Fruit fly (Drosophila melanogaster) whole organism, embryonic: ENCODE results near the gene MED18.
A peak's percentile ranks its signal among the peaks of the same experiment; 100 is the strongest.

ENCODE experiments used
- ATbp ChIP-seq: fragments of 200-800 bp; sonication (Bioruptor generic); optimal IDR thresholded peaks from 2 replicates; lab custom pipeline; 2017; ENCODE audit warnings: missing biosample characterization, mild to moderate bottlenecking, missing genetic modification characterization, missing genetic modification reagents
- BEAF-32 ChIP-seq: fragments of 200-800 bp; sonication (Bioruptor generic); optimal IDR thresholded peaks from 3 replicates; lab custom pipeline; 2017; ENCODE audit warnings: missing biosample characterization, missing genetic modification characterization, mild to moderate bottlenecking, moderate library complexity, missing genetic modification reagents
- Blimp-1 ChIP-seq: fragments of 200-800 bp; sonication (Bioruptor generic); optimal IDR thresholded peaks from 3 replicates; lab custom pipeline; 2018; ENCODE audit warnings: missing biosample characterization, missing genetic modification characterization, mild to moderate bottlenecking, moderate library complexity, missing genetic modification reagents
- CG14014 ChIP-seq: fragments of 200-800 bp; sonication (Bioruptor generic); IDR thresholded peaks from 2 replicates; pipeline ENCODE4 v1.3.6; 2022; ENCODE audit warnings: missing biosample characterization, missing genetic modification characterization
- CG14667 ChIP-seq: fragments of 200-800 bp; sonication (Bioruptor generic); IDR thresholded peaks from 2 replicates; pipeline ENCODE4 v1.3.6; 2022; ENCODE audit warnings: missing biosample characterization, missing genetic modification characterization
- CG14965 ChIP-seq: fragments of 200-800 bp; sonication (Bioruptor generic); optimal IDR thresholded peaks from 2 replicates; lab custom pipeline; 2016; ENCODE audit warnings: missing biosample characterization, missing genetic modification characterization, borderline replicate concordance
- CG16813 ChIP-seq: fragments of 200-800 bp; sonication (Bioruptor generic); IDR thresholded peaks from 3 replicates; pipeline ENCODE4 v1.3.6; 2022; ENCODE audit warnings: missing biosample characterization, missing genetic modification characterization; ENCODE audit not compliant: partially characterized antibody
- CG18262 ChIP-seq: fragments of 200-800 bp; optimal IDR thresholded peaks from 3 replicates; lab custom pipeline; 2019; ENCODE audit warnings: missing biosample characterization, mild to moderate bottlenecking, missing genetic modification characterization, moderate library complexity
- CG3065 ChIP-seq: fragments of 200-800 bp; sonication (Bioruptor generic); optimal IDR thresholded peaks from 2 replicates; lab custom pipeline; 2016; ENCODE audit warnings: missing biosample characterization, missing genetic modification characterization
- CG3407 ChIP-seq: fragments of 200-800 bp; sonication (Bioruptor generic); optimal IDR thresholded peaks from 2 replicates; lab custom pipeline; 2018; ENCODE audit warnings: missing biosample characterization, mild to moderate bottlenecking, missing genetic modification characterization
- CG42726 ChIP-seq: fragments of 200-800 bp; sonication (Bioruptor generic); IDR thresholded peaks from 2 replicates; pipeline ENCODE4 v1.3.6; 2022; ENCODE audit warnings: missing biosample characterization, missing genetic modification characterization; ENCODE audit not compliant: partially characterized antibody
- CG4328 ChIP-seq: fragments of 200-800 bp; sonication (Bioruptor generic); optimal IDR thresholded peaks from 3 replicates; lab custom pipeline; 2017; ENCODE audit warnings: missing biosample characterization, missing genetic modification reagents, missing genetic modification characterization
- CG6654 ChIP-seq: fragments of 200-800 bp; sonication (Bioruptor generic); optimal IDR thresholded peaks from 2 replicates; lab custom pipeline; 2017; ENCODE audit warnings: missing biosample characterization, mild to moderate bottlenecking, missing genetic modification characterization
- CG7556 ChIP-seq: fragments of 200-800 bp; sonication (Bioruptor generic); optimal IDR thresholded peaks from 2 replicates; lab custom pipeline; 2017; ENCODE audit warnings: missing biosample characterization, mild to moderate bottlenecking, missing genetic modification characterization
- CG8924 ChIP-seq: fragments of 200-800 bp; optimal IDR thresholded peaks from 3 replicates; lab custom pipeline; 2019; ENCODE audit warnings: missing biosample characterization, mild to moderate bottlenecking, missing genetic modification characterization, moderate library complexity
- CG9817 ChIP-seq: fragments of 200-800 bp; sonication (Bioruptor generic); optimal IDR thresholded peaks from 2 replicates; lab custom pipeline; 2018; ENCODE audit warnings: missing biosample characterization, mild to moderate bottlenecking, missing genetic modification characterization, moderate library complexity
- CkIIα-i1 ChIP-seq: fragments of 200-800 bp; sonication (Bioruptor generic); IDR thresholded peaks from 2 replicates; pipeline ENCODE4 v1.3.6; 2022; ENCODE audit warnings: missing biosample characterization, missing genetic modification characterization
- Doc2 ChIP-seq: fragments of 200-800 bp; sonication (Bioruptor generic); IDR thresholded peaks from 2 replicates; pipeline ENCODE4 v1.3.6; 2022; ENCODE audit warnings: missing biosample characterization, missing genetic modification characterization
- H2.0 ChIP-seq: fragments of 200-800 bp; sonication (Bioruptor generic); IDR thresholded peaks from 2 replicates; pipeline ENCODE4 v1.3.6; 2022; ENCODE audit warnings: missing biosample characterization, missing genetic modification characterization
- Hey ChIP-seq: fragments of 200-800 bp; sonication (Bioruptor generic); optimal IDR thresholded peaks from 3 replicates; lab custom pipeline; 2018; ENCODE audit warnings: missing biosample characterization, mild to moderate bottlenecking, missing genetic modification characterization
- Meics ChIP-seq: fragments of 200-800 bp; sonication (Bioruptor generic); optimal IDR thresholded peaks from 2 replicates; lab custom pipeline; 2017; ENCODE audit warnings: missing biosample characterization, mild to moderate bottlenecking, missing genetic modification characterization
- NfI ChIP-seq: fragments of 200-800 bp; sonication (Bioruptor generic); optimal IDR thresholded peaks from 3 replicates; lab custom pipeline; 2018; ENCODE audit warnings: missing biosample characterization, mild to moderate bottlenecking, missing genetic modification characterization, moderate library complexity
- Oaz ChIP-seq: fragments of 200-800 bp; sonication (Bioruptor generic); IDR thresholded peaks from 2 replicates; pipeline ENCODE4 v1.3.6; 2022; ENCODE audit warnings: missing biosample characterization, missing genetic modification characterization
- Scr ChIP-seq: fragments of 200-800 bp; sonication (Bioruptor generic); IDR thresholded peaks from 2 replicates; pipeline ENCODE4 v1.3.6; 2022; ENCODE audit warnings: missing biosample characterization, missing genetic modification characterization; ENCODE audit not compliant: partially characterized antibody
- Sin3A ChIP-seq: fragments of >200 bp; optimal IDR thresholded peaks from 2 replicates; lab custom pipeline; 2018
- Sry-δ ChIP-seq: fragments of 200-800 bp; sonication (Bioruptor generic); optimal IDR thresholded peaks from 2 replicates; lab custom pipeline; 2016; ENCODE audit warnings: missing biosample characterization, missing genetic modification characterization
- YL-1 ChIP-seq: fragments of 200-800 bp; sonication (Bioruptor generic); optimal IDR thresholded peaks from 3 replicates; lab custom pipeline; 2017; ENCODE audit warnings: missing biosample characterization, mild to moderate bottlenecking, missing genetic modification characterization
- bcd ChIP-seq: fragments of 200-800 bp; sonication (Bioruptor generic); optimal IDR thresholded peaks from 2 replicates; lab custom pipeline; 2017; ENCODE audit warnings: missing biosample characterization, mild to moderate bottlenecking, missing genetic modification characterization
- br ChIP-seq: fragments of >200 bp; optimal IDR thresholded peaks from 2 replicates; lab custom pipeline; 2017
- cad ChIP-seq: fragments of >200 bp; optimal IDR thresholded peaks from 2 replicates; lab custom pipeline; 2017; ENCODE audit warnings: missing biosample characterization, missing genetic modification characterization
- caup ChIP-seq: fragments of 200-800 bp; sonication (Bioruptor generic); optimal IDR thresholded peaks from 3 replicates; lab custom pipeline; 2017; ENCODE audit warnings: missing biosample characterization, mild to moderate bottlenecking, missing genetic modification characterization, moderate library complexity; ENCODE audit not compliant: severe bottlenecking
- chif ChIP-seq, 2 experiments: fragments of 200-800 bp; sonication (Bioruptor generic); optimal IDR thresholded peaks; 3 replicates each; lab custom pipeline; 2016; ENCODE audit warnings: missing biosample characterization in 2 of 2, missing genetic modification characterization in 2 of 2
- crol ChIP-seq: fragments of 200-800 bp; sonication (Bioruptor generic); IDR thresholded peaks from 2 replicates; pipeline ENCODE4 v1.3.6; 2022; ENCODE audit warnings: missing biosample characterization, missing genetic modification characterization
- dati ChIP-seq: fragments of 200-800 bp; sonication (Bioruptor generic); IDR thresholded peaks from 2 replicates; pipeline ENCODE4 v1.3.6; 2022; ENCODE audit warnings: missing biosample characterization, missing genetic modification characterization
- gce ChIP-seq: fragments of 200-800 bp; sonication (Bioruptor generic); IDR thresholded peaks from 3 replicates; pipeline ENCODE4 v1.3.6; 2022; ENCODE audit warnings: missing biosample characterization, missing genetic modification characterization
- gcm ChIP-seq: fragments of 200-800 bp; sonication (Bioruptor generic); optimal IDR thresholded peaks from 2 replicates; lab custom pipeline; 2019; ENCODE audit warnings: missing biosample characterization, mild to moderate bottlenecking, missing genetic modification characterization, moderate library complexity
- gsb ChIP-seq: fragments of 200-800 bp; sonication (Bioruptor generic); IDR thresholded peaks from 2 replicates; pipeline ENCODE4 v1.3.6; 2022; ENCODE audit warnings: missing biosample characterization, missing genetic modification characterization
- her ChIP-seq: fragments of 200-800 bp; sonication (Bioruptor generic); optimal IDR thresholded peaks from 2 replicates; lab custom pipeline; 2016; ENCODE audit warnings: missing biosample characterization, missing genetic modification characterization
- luna ChIP-seq: fragments of 200-800 bp; sonication (Bioruptor generic); optimal IDR thresholded peaks from 2 replicates; lab custom pipeline; 2016; ENCODE audit warnings: missing biosample characterization, missing genetic modification characterization
- mam ChIP-seq: fragments of 200-800 bp; sonication (Bioruptor generic); optimal IDR thresholded peaks from 3 replicates; lab custom pipeline; 2016; ENCODE audit warnings: missing biosample characterization, missing genetic modification characterization
- nom ChIP-seq: fragments of 200-800 bp; sonication (Bioruptor generic); optimal IDR thresholded peaks from 2 replicates; lab custom pipeline; 2017; ENCODE audit warnings: missing biosample characterization, missing genetic modification characterization, mild to moderate bottlenecking, moderate library complexity, missing genetic modification reagents
- odd ChIP-seq: fragments of 200-800 bp; sonication (Bioruptor generic); optimal IDR thresholded peaks from 2 replicates; lab custom pipeline; 2017; ENCODE audit warnings: missing biosample characterization, mild to moderate bottlenecking, missing genetic modification characterization
- pnt ChIP-seq: fragments of 200-800 bp; sonication (Bioruptor generic); optimal IDR thresholded peaks from 3 replicates; lab custom pipeline; 2016; ENCODE audit warnings: missing biosample characterization, missing genetic modification characterization
- schlank ChIP-seq: fragments of 200-800 bp; sonication (Bioruptor generic); optimal IDR thresholded peaks from 2 replicates; lab custom pipeline; 2018; ENCODE audit warnings: missing biosample characterization, mild to moderate bottlenecking, missing genetic modification characterization
- scrt ChIP-seq: fragments of 200-800 bp; sonication (Bioruptor generic); optimal IDR thresholded peaks from 2 replicates; lab custom pipeline; 2018; ENCODE audit warnings: missing biosample characterization, mild to moderate bottlenecking, missing genetic modification characterization, moderate library complexity
- sna ChIP-seq: fragments of 200-800 bp; sonication (Bioruptor generic); IDR thresholded peaks from 2 replicates; pipeline ENCODE4 v1.3.6; 2022; ENCODE audit warnings: missing biosample characterization, missing genetic modification characterization; ENCODE audit not compliant: partially characterized antibody
- sr ChIP-seq: fragments of 200-800 bp; sonication (Bioruptor generic); IDR thresholded peaks from 3 replicates; pipeline ENCODE4 v1.3.6; 2022; ENCODE audit warnings: missing biosample characterization, missing genetic modification characterization
- stwl ChIP-seq: fragments of 200-800 bp; sonication (Bioruptor generic); optimal IDR thresholded peaks from 3 replicates; lab custom pipeline; 2018; ENCODE audit warnings: missing biosample characterization, mild to moderate bottlenecking, missing genetic modification characterization, moderate library complexity
- toy ChIP-seq: fragments of 200-800 bp; sonication (Bioruptor generic); IDR thresholded peaks from 2 replicates; pipeline ENCODE4 v1.3.6; 2022; ENCODE audit warnings: missing biosample characterization, missing genetic modification characterization
- unpg ChIP-seq: fragments of 200-800 bp; sonication (Bioruptor generic); optimal IDR thresholded peaks from 3 replicates; lab custom pipeline; 2018; ENCODE audit warnings: missing biosample characterization, mild to moderate bottlenecking, missing genetic modification characterization, moderate library complexity
- wor ChIP-seq: fragments of 200-800 bp; sonication (Bioruptor generic); IDR thresholded peaks from 2 replicates; pipeline ENCODE4 v1.3.6; 2022; ENCODE audit warnings: missing biosample characterization, missing genetic modification characterization
- zf30C ChIP-seq: fragments of 200-800 bp; sonication (Bioruptor generic); optimal IDR thresholded peaks from 3 replicates; lab custom pipeline; 2018; ENCODE audit warnings: missing biosample characterization, mild to moderate bottlenecking, missing genetic modification characterization

Gene MED18

dm6 chrX:1858867-1859266 is 6.8 kb upstream of the MED18 start, which contains the start of gene Lamtor5 (continued):
- TF ChIP-seq NfI (GFP tag; lab: Kevin White, UChicago) (peak; percentile 32), Scr (GFP tag; lab: Robert Waterston, UW) (0 out of 2 replicates have a peak, but pooled peaks have one; percentile 21), Sry-δ (GFP tag; lab: Kevin White, UChicago) (peak; percentile 14), bcd (GFP tag; lab: Kevin White, UChicago) (peak; percentile 48), Blimp-1 (GFP tag; lab: Kevin White, UChicago) (peak; percentile 20), CG4328 (no peak), CG3065 (GFP tag; lab: Kevin White, UChicago) (no peak), chif (GFP tag; optimal IDR thresholded peaks at IDR 0.05; lab: Kevin White, UChicago) (peak in 1 of 2 experiments; percentile 37), BEAF-32 (GFP tag; lab: Kevin White, UChicago) (peak; percentile 15), CG7556 (GFP tag; lab: Kevin White, UChicago) (peak; percentile 26), scrt (GFP tag; lab: Kevin White, UChicago) (no peak), gsb (no peak), Meics (peak; percentile 54), CG9817 (tag; lab: Kevin White, UChicago) (peak; percentile 14), luna (no peak), stwl (tag; lab: Kevin White, UChicago) (peak; percentile 24), Sin3A (lab: Kevin White, UChicago) (no peak), CG14965 (GFP tag; lab: Kevin White, UChicago) (no peak), CG3407 (no peak), ATbp (GFP tag; lab: Kevin White, UChicago) (peak; percentile 3), Oaz (no peak), CG42726 (GFP tag; lab: Robert Waterston, UW) (no peak), CG18262 (tag; lab: Kevin White, UChicago) (peak; percentile 32), sr (GFP tag; lab: Robert Waterston, UW) (no peak), pnt (GFP tag; lab: Kevin White, UChicago) (no peak), CG16813 (GFP tag; lab: Robert Waterston, UW) (no peak), caup (GFP tag; lab: Kevin White, UChicago) (peak; percentile 36), crol (GFP tag; lab: Robert Waterston, UW) (no peak), cad (GFP tag; lab: Kevin White, UChicago) (no peak), CG14014 (GFP tag; lab: Robert Waterston, UW) (peak; percentile 34; the same call in 1 of the 2 replicates), CG14667 (no peak), dati (no peak), CkIIα-i1 (no peak), br (lab: Kevin White, UChicago) (no peak), CG8924 (tag; lab: Kevin White, UChicago) (peak; percentile 23), gce (GFP tag; lab: Robert Waterston, UW) (no peak), gcm (no peak), her (no peak), Doc2 (GFP tag; lab: Robert Waterston, UW) (no peak), YL-1 (GFP tag; lab: Kevin White, UChicago) (peak; percentile 39), wor (no peak), nom (GFP tag; lab: Kevin White, UChicago) (peak; percentile 28), CG6654 (no peak), H2.0 (no peak), mam (GFP tag; lab: Kevin White, UChicago) (peak; percentile 43), toy (GFP tag; lab: Robert Waterston, UW) (no peak), odd (GFP tag; lab: Kevin White, UChicago) (no peak), zf30C (GFP tag; lab: Kevin White, UChicago) (no peak), schlank (tag; lab: Kevin White, UChicago) (no peak), sna (GFP tag; lab: Robert Waterston, UW) (no peak), unpg (GFP tag; lab: Kevin White, UChicago) (peak; percentile 53), Hey (no peak)
